Worm (Caenorhabditis elegans): ENCODE measurements around the gene C11G10.1.

- TF ChIP-seq him-1 (tag; optimal IDR thresholded peaks at IDR 0.05) (no peak), W03F9.2 (tag; optimal IDR thresholded peaks at IDR 0.05) (no peak)
These were observed 40.5 kb upstream of the C11G10.1 start, which contains the start of gene snt-7 for ce11 chrX:15199052-15199451.
